Fruit fly (Drosophila melanogaster) whole organism, prepupa: ENCODE measurements around the gene CG13813.
A peak's percentile ranks its signal among the peaks of the same experiment; 100 is the strongest.

ENCODE experiments used
- CG10631 ChIP-seq: fragments of 200-800 bp; sonication (Bioruptor generic); optimal IDR thresholded peaks from 2 replicates; lab custom pipeline; 2016; ENCODE audit warnings: missing biosample characterization, missing genetic modification characterization
- CG11294 ChIP-seq: fragments of 200-800 bp; sonication (Bioruptor generic); IDR thresholded peaks from 2 replicates; pipeline ENCODE4 v1.3.6; 2022; ENCODE audit warnings: missing biosample characterization, missing genetic modification characterization
- CG11762 ChIP-seq: fragments of 200-800 bp; sonication (Bioruptor generic); optimal IDR thresholded peaks from 3 replicates; lab custom pipeline; 2016; ENCODE audit warnings: missing biosample characterization, missing genetic modification characterization; ENCODE audit not compliant: insufficient read depth
- CG11902 ChIP-seq: fragments of 200-800 bp; sonication (Bioruptor generic); optimal IDR thresholded peaks from 3 replicates; lab custom pipeline; 2016; ENCODE audit warnings: missing biosample characterization, missing genetic modification characterization
- CG15336 ChIP-seq: fragments of 200-800 bp; sonication (Bioruptor generic); IDR thresholded peaks from 2 replicates; pipeline ENCODE4 v1.3.6; 2022; ENCODE audit warnings: missing biosample characterization, missing genetic modification characterization
- CG1621 ChIP-seq: fragments of 200-800 bp; sonication (Bioruptor generic); optimal IDR thresholded peaks from 3 replicates; lab custom pipeline; 2018; ENCODE audit warnings: missing biosample characterization, mild to moderate bottlenecking, missing genetic modification characterization
- CG16779 ChIP-seq: fragments of 200-800 bp; sonication (Bioruptor generic); optimal IDR thresholded peaks from 3 replicates; lab custom pipeline; 2017; ENCODE audit warnings: missing biosample characterization, mild to moderate bottlenecking, missing genetic modification characterization
- CG32006 ChIP-seq: fragments of 200-800 bp; sonication (Bioruptor generic); optimal IDR thresholded peaks from 3 replicates; lab custom pipeline; 2017; ENCODE audit warnings: missing biosample characterization, mild to moderate bottlenecking, missing genetic modification characterization
- CG34406 ChIP-seq: fragments of 200-800 bp; sonication (Bioruptor generic); optimal IDR thresholded peaks from 3 replicates; lab custom pipeline; 2016; ENCODE audit warnings: missing biosample characterization, missing genetic modification characterization
- CG4318 ChIP-seq: fragments of 200-800 bp; sonication (Bioruptor generic); optimal IDR thresholded peaks from 3 replicates; lab custom pipeline; 2017; ENCODE audit warnings: missing biosample characterization, mild to moderate bottlenecking, missing genetic modification characterization
- CG6792 ChIP-seq: fragments of 200-800 bp; sonication (Bioruptor generic); optimal IDR thresholded peaks from 3 replicates; lab custom pipeline; 2016; ENCODE audit warnings: missing biosample characterization, missing genetic modification characterization
- CG6854 ChIP-seq: fragments of 200-800 bp; sonication (Bioruptor generic); optimal IDR thresholded peaks from 2 replicates; lab custom pipeline; 2017; ENCODE audit warnings: missing biosample characterization, mild to moderate bottlenecking, missing genetic modification characterization
- CG7368 ChIP-seq: fragments of 200-800 bp; sonication (Bioruptor generic); optimal IDR thresholded peaks from 3 replicates; lab custom pipeline; 2016; ENCODE audit warnings: missing biosample characterization, missing genetic modification characterization
- CG8119 ChIP-seq: fragments of 200-800 bp; sonication (Bioruptor generic); IDR thresholded peaks from 3 replicates; pipeline ENCODE4 v1.3.6; 2022; ENCODE audit warnings: missing biosample characterization, missing genetic modification characterization
- CG8319 ChIP-seq: fragments of 200-800 bp; sonication (Bioruptor generic); optimal IDR thresholded peaks from 3 replicates; lab custom pipeline; 2016; ENCODE audit warnings: missing biosample characterization, missing genetic modification characterization
- CG8632 ChIP-seq: fragments of 200-800 bp; sonication (Bioruptor generic); optimal IDR thresholded peaks from 3 replicates; lab custom pipeline; 2016; ENCODE audit warnings: missing biosample characterization, missing genetic modification characterization
- CG9139 ChIP-seq: fragments of 200-800 bp; sonication (Bioruptor generic); optimal IDR thresholded peaks from 3 replicates; lab custom pipeline; 2017; ENCODE audit warnings: missing biosample characterization, mild to moderate bottlenecking, missing genetic modification characterization
- Eip75B ChIP-seq: fragments of 200-800 bp; sonication (Bioruptor generic); optimal IDR thresholded peaks from 3 replicates; lab custom pipeline; 2016; ENCODE audit warnings: missing biosample characterization, missing genetic modification characterization
- Eip78C ChIP-seq: fragments of 200-800 bp; sonication (Bioruptor generic); peaks from one replicate; lab custom pipeline; 2016; ENCODE audit warnings: missing biosample characterization, missing genetic modification characterization
- Eip93F ChIP-seq: fragments of 200-800 bp; sonication (Bioruptor generic); optimal IDR thresholded peaks from 2 replicates; lab custom pipeline; 2016; ENCODE audit warnings: missing biosample characterization, mild to moderate bottlenecking, missing genetic modification characterization
- Ets96B ChIP-seq: fragments of 200-800 bp; optimal IDR thresholded peaks from 2 replicates; lab custom pipeline; 2019; ENCODE audit warnings: missing biosample characterization, mild to moderate bottlenecking, missing genetic modification characterization, moderate library complexity
- Gug ChIP-seq: fragments of 200-800 bp; sonication (Bioruptor generic); IDR thresholded peaks from 2 replicates; pipeline ENCODE4 v1.3.6; 2022; ENCODE audit warnings: missing biosample characterization, missing genetic modification characterization
- Met ChIP-seq: fragments of 200-800 bp; sonication (Bioruptor generic); optimal IDR thresholded peaks from 3 replicates; lab custom pipeline; 2016; ENCODE audit warnings: missing biosample characterization, missing genetic modification characterization
- OdsH ChIP-seq: fragments of 200-800 bp; sonication (Bioruptor generic); optimal IDR thresholded peaks from 3 replicates; lab custom pipeline; 2016; ENCODE audit warnings: missing biosample characterization, missing genetic modification characterization
- Smox ChIP-seq: fragments of 200-800 bp; sonication (Bioruptor generic); optimal IDR thresholded peaks from 3 replicates; lab custom pipeline; 2016; ENCODE audit warnings: missing biosample characterization, missing genetic modification characterization
- Sox102F ChIP-seq: fragments of 200-800 bp; sonication (Bioruptor generic); optimal IDR thresholded peaks from 2 replicates; lab custom pipeline; 2016; ENCODE audit warnings: missing biosample characterization, mild to moderate bottlenecking, missing genetic modification characterization
- Sox14 ChIP-seq: fragments of 200-800 bp; sonication (Bioruptor generic); optimal IDR thresholded peaks from 3 replicates; lab custom pipeline; 2016; ENCODE audit warnings: missing biosample characterization, missing genetic modification characterization
- Sox15 ChIP-seq: fragments of 200-800 bp; sonication (Bioruptor generic); optimal IDR thresholded peaks from 3 replicates; lab custom pipeline; 2016; ENCODE audit warnings: missing biosample characterization, missing genetic modification characterization
- acj6 ChIP-seq: fragments of 200-800 bp; sonication (Bioruptor generic); optimal IDR thresholded peaks from 3 replicates; lab custom pipeline; 2016; ENCODE audit warnings: missing biosample characterization, missing genetic modification characterization
- cyc ChIP-seq: fragments of 200-800 bp; sonication (Bioruptor generic); optimal IDR thresholded peaks from 3 replicates; lab custom pipeline; 2016; ENCODE audit warnings: missing biosample characterization, missing genetic modification characterization
- dac ChIP-seq: fragments of 200-800 bp; sonication (Bioruptor generic); optimal IDR thresholded peaks from 2 replicates; lab custom pipeline; 2017; ENCODE audit warnings: missing biosample characterization, mild to moderate bottlenecking, missing genetic modification characterization
- eg ChIP-seq: fragments of 200-800 bp; sonication (Bioruptor generic); IDR thresholded peaks from 3 replicates; pipeline ENCODE4 v1.3.6; 2022; ENCODE audit warnings: missing biosample characterization, missing genetic modification characterization
- esn ChIP-seq: fragments of 200-800 bp; sonication (Bioruptor generic); optimal IDR thresholded peaks from 2 replicates; lab custom pipeline; 2016; ENCODE audit warnings: missing biosample characterization, mild to moderate bottlenecking, missing genetic modification characterization, moderate library complexity
- fd85E ChIP-seq: fragments of 200-800 bp; sonication (Bioruptor generic); optimal IDR thresholded peaks from 3 replicates; lab custom pipeline; 2016; ENCODE audit warnings: missing biosample characterization, missing genetic modification characterization
- fkh ChIP-seq: fragments of 200-800 bp; sonication (Bioruptor generic); optimal IDR thresholded peaks from 3 replicates; lab custom pipeline; 2017; ENCODE audit warnings: missing biosample characterization, mild to moderate bottlenecking, missing genetic modification characterization, moderate library complexity
- net ChIP-seq: fragments of 200-800 bp; sonication (Bioruptor generic); optimal IDR thresholded peaks from 3 replicates; lab custom pipeline; 2016; ENCODE audit warnings: missing biosample characterization, missing genetic modification characterization
- spab ChIP-seq: fragments of 200-800 bp; sonication (Bioruptor generic); optimal IDR thresholded peaks from 2 replicates; lab custom pipeline; 2017; ENCODE audit warnings: missing biosample characterization, mild to moderate bottlenecking, missing genetic modification characterization, missing genetic modification reagents
- ss ChIP-seq, 2 experiments: fragments of 200-800 bp; sonication (Bioruptor generic); optimal IDR thresholded peaks; 2 replicates in 1 of 2; 3 replicates in 1 of 2; lab custom pipeline; 2017 to 2018; ENCODE audit warnings: mild to moderate bottlenecking in 2 of 2, missing biosample characterization in 2 of 2, missing genetic modification characterization in 2 of 2, moderate library complexity in 1 of 2
- svp ChIP-seq: fragments of 200-800 bp; sonication (Bioruptor generic); peaks from one replicate; lab custom pipeline; 2016; ENCODE audit warnings: missing biosample characterization, missing genetic modification characterization
- topi ChIP-seq: fragments of 200-800 bp; sonication (Bioruptor generic); optimal IDR thresholded peaks from 3 replicates; lab custom pipeline; 2016; ENCODE audit warnings: missing biosample characterization, missing genetic modification characterization

The CG13813 gene

DNA sequence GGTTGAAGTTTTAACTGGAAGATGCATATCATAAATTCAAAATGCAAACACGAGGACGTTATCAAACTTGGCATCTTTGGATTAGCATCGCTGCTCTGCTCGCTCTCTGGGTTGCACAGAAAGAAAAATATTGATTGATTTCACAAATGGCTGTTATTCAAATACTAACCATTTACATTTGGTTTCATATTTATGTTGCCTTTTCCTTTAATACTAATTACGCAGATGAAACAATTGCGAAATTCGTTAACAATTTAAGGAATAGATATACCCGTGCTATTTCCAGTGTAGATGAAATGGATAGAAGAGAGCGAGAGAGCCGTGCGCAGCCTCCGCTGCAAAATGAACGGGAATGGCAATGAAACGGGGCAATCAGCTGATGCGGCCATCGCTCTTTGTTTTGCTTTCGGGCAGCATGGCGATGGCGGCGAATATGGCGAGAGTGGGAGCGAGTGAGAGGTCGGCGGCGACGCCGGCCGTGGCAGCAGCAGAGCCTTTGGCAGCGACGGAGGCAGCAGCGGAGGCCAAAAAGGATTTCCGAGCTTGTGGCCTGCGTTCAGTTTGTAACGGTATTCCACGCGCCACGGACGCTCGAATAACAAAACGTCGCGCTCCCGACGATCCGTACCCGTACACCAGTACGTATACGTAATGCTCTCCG is 16.2 kb downstream of the CG13813 start, which contains the start of gene rdgC (continued):
- peak; percentile 84 for TF ChIP-seq Met (GFP tag; lab: Kevin White, UChicago)
- TF ChIP-seq CG8119 (GFP tag; lab: Robert Waterston, UW) = peak; percentile 92
- TF ChIP-seq ss (GFP tag; optimal IDR thresholded peaks at IDR 0.05; lab: Kevin White, UChicago) = peak; percentile 72 to 84
- TF ChIP-seq CG11294 (GFP tag; lab: Robert Waterston, UW) = peak; percentile 94
- TF ChIP-seq CG9139 (GFP tag; lab: Kevin White, UChicago) = peak; percentile 64
- TF ChIP-seq CG1621 (tag; lab: Kevin White, UChicago) = peak; percentile 90
- peak; percentile 86 for TF ChIP-seq CG8632 (GFP tag; lab: Kevin White, UChicago)
- TF ChIP-seq Eip78C (GFP tag; lab: Kevin White, UChicago) = peak; percentile 97
- peak; percentile 91 for TF ChIP-seq CG7368
- peak; percentile 92 for TF ChIP-seq acj6 (GFP tag; lab: Kevin White, UChicago)
- TF ChIP-seq Sox102F (GFP tag; lab: Kevin White, UChicago) = peak; percentile 88
- peak; percentile 87 for TF ChIP-seq CG34406 (GFP tag; lab: Kevin White, UChicago)
- TF ChIP-seq spab = peak; percentile 84
- peak; percentile 88 for TF ChIP-seq Smox (GFP tag; lab: Kevin White, UChicago)
- peak; percentile 85 for TF ChIP-seq CG11762
- peak; percentile 76 for TF ChIP-seq dac
- TF ChIP-seq Ets96B (tag; lab: Kevin White, UChicago) = peak; percentile 91
- TF ChIP-seq svp (GFP tag; lab: Kevin White, UChicago) = peak; percentile 94
- peak; percentile 88 for TF ChIP-seq CG6792 (GFP tag; lab: Kevin White, UChicago)
- TF ChIP-seq Eip75B (GFP tag; lab: Kevin White, UChicago) = peak; percentile 94
- TF ChIP-seq Sox14 (GFP tag; lab: Kevin White, UChicago) = peak; percentile 90
- TF ChIP-seq fd85E (GFP tag; lab: Kevin White, UChicago) = peak; percentile 59
- TF ChIP-seq topi (GFP tag; lab: Kevin White, UChicago) = peak; percentile 92
- no peak for TF ChIP-seq CG6854 (GFP tag; lab: Kevin White, UChicago)
- peak; percentile 88 for TF ChIP-seq CG10631 (GFP tag; lab: Kevin White, UChicago)
- TF ChIP-seq net (GFP tag; lab: Kevin White, UChicago) = peak; percentile 91
- peak; percentile 97 for TF ChIP-seq eg (GFP tag; lab: Robert Waterston, UW)
- peak; percentile 38 for TF ChIP-seq Eip93F (GFP tag; lab: Kevin White, UChicago)
- peak; percentile 83 for TF ChIP-seq CG4318
- TF ChIP-seq OdsH (GFP tag; lab: Kevin White, UChicago) = peak; percentile 93
- peak; percentile 96 for TF ChIP-seq Gug (GFP tag; lab: Robert Waterston, UW)
- peak; percentile 92 for TF ChIP-seq CG32006
- peak; percentile 65 for TF ChIP-seq fkh (GFP tag; lab: Kevin White, UChicago)
- peak; percentile 78 for TF ChIP-seq CG11902
- TF ChIP-seq CG8319 (GFP tag; lab: Kevin White, UChicago) = peak; percentile 80
- TF ChIP-seq CG16779 (tag; lab: Kevin White, UChicago) = peak; percentile 79

DNA sequence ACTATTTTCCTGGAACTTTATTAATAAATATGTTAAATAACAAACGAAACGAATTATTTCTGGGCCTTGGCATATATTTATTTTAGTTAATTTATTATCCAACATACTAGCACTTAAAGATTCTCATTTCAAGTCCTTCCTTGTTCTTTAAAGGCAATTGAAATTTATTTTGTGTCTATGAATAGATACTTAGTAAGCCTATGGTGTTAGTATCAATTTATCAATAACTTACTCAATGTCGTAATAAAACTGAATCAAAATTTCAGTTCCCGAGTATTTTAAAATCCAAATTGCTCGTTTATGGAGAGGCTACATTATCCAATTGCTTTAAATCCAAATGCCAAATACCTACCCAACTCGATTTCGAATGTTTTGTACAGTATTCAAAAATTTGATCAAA is 34.0 kb downstream of the CG13813 start, which contains the start of gene CG32228:
CG32228 (plus strand) TSS at position 301 of the 400 bp plus-strand sequence.
- TF ChIP-seq Sox15 (GFP tag; lab: Kevin White, UChicago) (no peak), cyc (GFP tag; lab: Kevin White, UChicago) (no peak), CG1621 (tag; lab: Kevin White, UChicago) (no peak), CG11902 (no peak), CG32006 (no peak), CG15336 (GFP tag; lab: Robert Waterston, UW) (no peak), ss (GFP tag; optimal IDR thresholded peaks at IDR 0.05; lab: Kevin White, UChicago) (no peak), esn (GFP tag; lab: Kevin White, UChicago) (no peak), topi (GFP tag; lab: Kevin White, UChicago) (no peak), CG9139 (GFP tag; lab: Kevin White, UChicago) (no peak)
